Worm (Caenorhabditis elegans) whole organism, L3 larva: ENCODE data around the gene B0554.5.

Experiments
- ceh-16 ChIP-seq: sonication (generic microtip); optimal IDR thresholded peaks from 2 replicates; lab custom pipeline; 2017; ENCODE audit warnings: missing biosample characterization, missing genetic modification characterization
- elt-1 ChIP-seq: fragments of 150-350 bp; optimal IDR thresholded peaks from 2 replicates; lab custom pipeline; 2014; ENCODE audit warnings: missing biosample characterization, missing genetic modification characterization
- mml-1 ChIP-seq: fragments of 150-350 bp; sonication (generic microtip); optimal IDR thresholded peaks from 3 replicates; lab custom pipeline; 2014; ENCODE audit warnings: missing biosample characterization, missing genetic modification characterization
- nfya-1 ChIP-seq: sonication (generic microtip); optimal IDR thresholded peaks from 2 replicates; lab custom pipeline; 2017; ENCODE audit warnings: missing genetic modification characterization, mild to moderate bottlenecking, missing compliant biosample characterization, antibody characterized with exemption, moderate library complexity; ENCODE audit not compliant: insufficient read depth

DNA sequence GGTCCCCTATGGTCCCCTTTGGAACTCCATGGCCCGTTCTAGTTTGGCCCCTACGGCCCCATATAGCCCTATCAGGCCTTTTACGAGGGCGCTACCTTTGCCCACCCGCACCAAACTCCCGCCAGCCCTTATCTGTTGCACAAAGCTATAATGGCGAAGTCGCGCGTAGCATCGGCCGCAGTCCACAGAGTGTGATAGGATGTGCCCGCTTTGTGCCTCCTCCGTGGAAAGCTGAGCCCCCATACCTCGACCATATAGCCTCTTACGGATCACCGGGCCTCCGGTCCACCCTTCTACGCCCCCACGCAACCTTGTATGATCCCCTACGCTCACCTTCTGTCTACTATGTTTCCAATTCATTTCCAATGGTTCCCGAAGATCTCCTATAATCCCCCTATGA is 22.7 kb downstream of the B0554.5 start:
- TF ChIP-seq ceh-16 (tag; lab: Kevin White, UChicago) (no peak), nfya-1 (tag; lab: Kevin White, UChicago) (no peak), mml-1 (tag; lab: Kevin White, UChicago) (no peak), elt-1 (tag; lab: Kevin White, UChicago) (no peak)
